Fruit fly (Drosophila melanogaster): ENCODE measurements around the gene Myo95E.

DNA sequence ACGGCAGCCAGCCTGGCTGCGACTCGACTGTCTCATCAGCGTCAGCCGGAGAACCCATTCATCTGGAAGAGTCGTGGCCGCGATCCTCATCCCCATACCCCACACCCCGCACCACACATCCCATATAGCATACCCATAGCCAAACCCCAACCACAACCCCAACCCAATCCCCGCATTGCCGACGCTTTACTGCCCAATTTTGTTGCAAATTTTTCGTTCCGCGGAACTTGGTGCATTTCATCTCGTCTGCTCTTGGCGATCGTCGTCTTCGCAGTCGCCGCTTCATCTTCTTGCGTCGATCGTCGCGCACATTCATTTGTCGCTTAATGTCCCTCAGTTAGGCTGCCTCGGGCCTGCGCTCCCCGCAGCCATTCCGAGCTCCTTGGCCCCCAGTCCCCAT, 17.9 kb downstream of the Myo95E start:
- TF ChIP-seq psq (optimal IDR thresholded peaks at IDR 0.05): no peak
- TF ChIP-seq CG8478 (optimal IDR thresholded peaks at IDR 0.05): no peak
- no peak for TF ChIP-seq usp (GFP tag; optimal IDR thresholded peaks at IDR 0.05)
- peak; percentile 55 for TF ChIP-seq Dll (optimal IDR thresholded peaks at IDR 0.05)
- no peak for TF ChIP-seq pan (optimal IDR thresholded peaks at IDR 0.05)
